Worm (Caenorhabditis elegans) whole organism, L3 larva: ENCODE measurements around the gene F58F12.3.

Experiments
- R02D3.7 ChIP-seq: fragments of 150-350 bp; optimal IDR thresholded peaks from 2 replicates; lab custom pipeline; 2014; ENCODE audit warnings: missing biosample characterization, missing genetic modification characterization
- ZK546.5 ChIP-seq: sonication (generic microtip); optimal IDR thresholded peaks from 2 replicates; lab custom pipeline; 2017; ENCODE audit warnings: missing biosample characterization, missing genetic modification characterization
- ama-1 ChIP-seq: fragments of 150-350 bp; optimal IDR thresholded peaks from 2 replicates; lab custom pipeline; 2018
- ceh-16 ChIP-seq: sonication (generic microtip); optimal IDR thresholded peaks from 2 replicates; lab custom pipeline; 2017; ENCODE audit warnings: missing biosample characterization, missing genetic modification characterization
- ceh-28 ChIP-seq: fragments of 150-350 bp; optimal IDR thresholded peaks from 2 replicates; lab custom pipeline; 2014; ENCODE audit warnings: missing biosample characterization, missing genetic modification reagents, missing genetic modification characterization
- ceh-82 ChIP-seq: fragments of 150-350 bp; optimal IDR thresholded peaks from 2 replicates; lab custom pipeline; 2014; ENCODE audit warnings: missing biosample characterization, missing genetic modification characterization
- ceh-9 ChIP-seq: sonication (generic microtip); optimal IDR thresholded peaks from 2 replicates; lab custom pipeline; 2018; ENCODE audit warnings: missing biosample characterization, missing genetic modification characterization
- egl-27 ChIP-seq: sonication (generic microtip); optimal IDR thresholded peaks from 4 replicates; lab custom pipeline; 2017; ENCODE audit warnings: missing biosample characterization, missing genetic modification reagents, missing genetic modification characterization
- egl-5 ChIP-seq: fragments of 150-350 bp; optimal IDR thresholded peaks from 2 replicates; lab custom pipeline; 2017; ENCODE audit warnings: missing biosample characterization, missing genetic modification reagents, missing genetic modification characterization, inconsistent platforms
- elt-2 ChIP-seq: sonication (generic microtip); optimal IDR thresholded peaks from 2 replicates; lab custom pipeline; 2016; ENCODE audit warnings: missing genetic modification reagents, mild to moderate bottlenecking, missing genetic modification characterization, missing compliant biosample characterization
- elt-3 ChIP-seq, 3 experiments: fragments of 150-350 bp in 1 of 3; sonication (generic microtip) in 2 of 3; optimal IDR thresholded peaks; 2 replicates in 2 of 3; 4 replicates in 1 of 3; lab custom pipeline; 2014 to 2017; ENCODE audit warnings: missing biosample characterization in 3 of 3, missing genetic modification characterization in 3 of 3
- fkh-10 ChIP-seq: sonication (generic microtip); optimal IDR thresholded peaks from 2 replicates; lab custom pipeline; 2017; ENCODE audit warnings: missing biosample characterization, missing genetic modification reagents, missing genetic modification characterization
- fkh-2 ChIP-seq: fragments of 150-350 bp; optimal IDR thresholded peaks from 2 replicates; lab custom pipeline; 2014; ENCODE audit warnings: missing biosample characterization, missing genetic modification reagents, missing genetic modification characterization
- fos-1 ChIP-seq: fragments of 150-350 bp; optimal IDR thresholded peaks from 2 replicates; lab custom pipeline; 2014; ENCODE audit warnings: missing biosample characterization, missing genetic modification characterization
- hmg-11 ChIP-seq: sonication (generic microtip); optimal IDR thresholded peaks from 2 replicates; lab custom pipeline; 2016; ENCODE audit warnings: missing genetic modification characterization, missing compliant biosample characterization
- jun-1 ChIP-seq: fragments of 150-350 bp; optimal IDR thresholded peaks from 2 replicates; lab custom pipeline; 2014; ENCODE audit warnings: missing biosample characterization, missing genetic modification reagents, missing genetic modification characterization
- lin-15B ChIP-seq: fragments of 150-350 bp; optimal IDR thresholded peaks from 2 replicates; lab custom pipeline; 2014; ENCODE audit warnings: missing biosample characterization, missing genetic modification characterization
- lin-39 ChIP-seq: fragments of 150-350 bp; optimal IDR thresholded peaks from 2 replicates; lab custom pipeline; 2018; ENCODE audit warnings: missing biosample characterization, missing genetic modification reagents, missing genetic modification characterization
- lsy-12 ChIP-seq: sonication (generic microtip); optimal IDR thresholded peaks from 2 replicates; lab custom pipeline; 2016; ENCODE audit warnings: mild to moderate bottlenecking, missing genetic modification characterization, missing compliant biosample characterization
- mdl-1 ChIP-seq: fragments of 150-350 bp; optimal IDR thresholded peaks from 2 replicates; lab custom pipeline; 2014; ENCODE audit warnings: missing biosample characterization, missing genetic modification characterization
- mml-1 ChIP-seq: fragments of 150-350 bp; sonication (generic microtip); optimal IDR thresholded peaks from 3 replicates; lab custom pipeline; 2014; ENCODE audit warnings: missing biosample characterization, missing genetic modification characterization
- nfya-1 ChIP-seq: sonication (generic microtip); optimal IDR thresholded peaks from 2 replicates; lab custom pipeline; 2017; ENCODE audit warnings: missing genetic modification characterization, mild to moderate bottlenecking, missing compliant biosample characterization, antibody characterized with exemption, moderate library complexity; ENCODE audit not compliant: insufficient read depth
- nhr-11 ChIP-seq: fragments of 150-350 bp; optimal IDR thresholded peaks from 2 replicates; lab custom pipeline; 2014; ENCODE audit warnings: missing biosample characterization, missing genetic modification characterization
- nhr-12 ChIP-seq: fragments of 150-350 bp; optimal IDR thresholded peaks from 2 replicates; lab custom pipeline; 2014; ENCODE audit warnings: missing biosample characterization, missing genetic modification characterization
- nhr-23 ChIP-seq: fragments of 150-350 bp; optimal IDR thresholded peaks from 2 replicates; lab custom pipeline; 2014; ENCODE audit warnings: missing biosample characterization, missing genetic modification reagents, missing genetic modification characterization
- nhr-237 ChIP-seq: fragments of 150-350 bp; optimal IDR thresholded peaks from 2 replicates; lab custom pipeline; 2014; ENCODE audit warnings: missing biosample characterization, missing genetic modification characterization
- nhr-25 ChIP-seq: sonication (generic microtip); optimal IDR thresholded peaks from 2 replicates; lab custom pipeline; 2017; ENCODE audit warnings: missing biosample characterization, missing genetic modification characterization
- nhr-28 ChIP-seq: fragments of 150-350 bp; optimal IDR thresholded peaks from 2 replicates; lab custom pipeline; 2014; ENCODE audit warnings: missing biosample characterization, missing genetic modification characterization
- nhr-43 ChIP-seq: sonication (generic microtip); optimal IDR thresholded peaks from 2 replicates; lab custom pipeline; 2016; ENCODE audit warnings: mild to moderate bottlenecking, missing genetic modification characterization, missing compliant biosample characterization; ENCODE audit not compliant: poor library complexity, severe bottlenecking
- nhr-67 ChIP-seq: fragments of 150-350 bp; optimal IDR thresholded peaks from 2 replicates; lab custom pipeline; 2014; ENCODE audit warnings: missing biosample characterization, missing genetic modification characterization
- nhr-76 ChIP-seq: fragments of 150-350 bp; sonication (generic microtip); optimal IDR thresholded peaks from 5 replicates; lab custom pipeline; 2014; ENCODE audit warnings: missing biosample characterization, missing genetic modification characterization
- nhr-77 ChIP-seq: fragments of 150-350 bp; optimal IDR thresholded peaks from 2 replicates; lab custom pipeline; 2014; ENCODE audit warnings: missing biosample characterization, missing genetic modification characterization
- pha-4 ChIP-seq: fragments of 150-350 bp; optimal IDR thresholded peaks from 2 replicates; lab custom pipeline; 2014; ENCODE audit warnings: missing biosample characterization, missing genetic modification reagents, missing genetic modification characterization
- pqm-1 ChIP-seq: fragments of 150-350 bp; optimal IDR thresholded peaks from 2 replicates; lab custom pipeline; 2017; ENCODE audit warnings: missing biosample characterization, missing genetic modification characterization, inconsistent platforms
- sea-2 ChIP-seq: fragments of 150-350 bp; sonication (generic microtip); optimal IDR thresholded peaks from 4 replicates; lab custom pipeline; 2014; ENCODE audit warnings: missing biosample characterization, missing genetic modification reagents, missing genetic modification characterization
- skn-1 ChIP-seq: fragments of 150-350 bp; optimal IDR thresholded peaks from 2 replicates; lab custom pipeline; 2014; ENCODE audit warnings: missing biosample characterization, missing genetic modification characterization
- snpc-4 ChIP-seq: fragments of 150-350 bp; optimal IDR thresholded peaks from 2 replicates; lab custom pipeline; 2014; ENCODE audit warnings: missing biosample characterization, missing genetic modification characterization
- tbx-2 ChIP-seq: sonication (generic microtip); optimal IDR thresholded peaks from 2 replicates; lab custom pipeline; 2016; ENCODE audit warnings: mild to moderate bottlenecking, missing genetic modification characterization, missing compliant biosample characterization
- unc-39 ChIP-seq: sonication (generic microtip); optimal IDR thresholded peaks from 4 replicates; lab custom pipeline; 2017; ENCODE audit warnings: missing biosample characterization, missing genetic modification characterization
- unc-62 ChIP-seq: fragments of 150-350 bp; sonication (generic microtip); optimal IDR thresholded peaks from 4 replicates; lab custom pipeline; 2014; ENCODE audit warnings: missing biosample characterization, missing genetic modification reagents, missing genetic modification characterization
- zag-1 ChIP-seq: fragments of 150-350 bp; optimal IDR thresholded peaks from 2 replicates; lab custom pipeline; 2014; ENCODE audit warnings: missing biosample characterization, missing genetic modification characterization
- ztf-11 ChIP-seq: fragments of 150-350 bp; optimal IDR thresholded peaks from 2 replicates; lab custom pipeline; 2014; ENCODE audit warnings: missing biosample characterization, missing genetic modification characterization

Gene F58F12.3

DNA sequence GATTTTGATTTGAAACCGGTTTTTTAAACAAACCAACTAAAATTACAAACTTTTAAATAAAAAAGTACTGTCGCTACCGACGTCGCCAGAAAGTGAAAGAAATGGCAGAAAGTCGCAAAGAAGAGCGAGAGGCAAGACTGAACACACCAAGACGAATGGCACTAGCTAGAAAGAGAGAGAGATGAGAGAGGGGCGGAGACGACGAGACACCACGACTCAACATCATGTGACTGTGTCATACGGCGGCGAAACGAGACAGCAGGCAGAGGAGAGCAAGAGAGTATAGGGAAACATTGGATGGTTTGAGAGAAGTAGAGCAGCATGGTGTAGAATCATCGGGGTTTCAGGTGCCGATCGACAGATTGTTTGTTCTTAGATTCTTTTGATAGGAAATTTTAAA, 42.7 kb downstream of the F58F12.3 start (continued):
- TF ChIP-seq ztf-11 (tag; lab: Kevin White, UChicago) (no peak), elt-2 (tag; lab: Kevin White, UChicago) (peak; percentile 87), fkh-10 (GFP tag; lab: Kevin White, UChicago) (peak; percentile 53), lin-15B (tag; lab: Kevin White, UChicago) (peak; percentile 83), elt-3 (tag; optimal IDR thresholded peaks at IDR 0.05; lab: Kevin White, UChicago) (no peak), lsy-12 (tag; lab: Kevin White, UChicago) (peak; percentile 79), ceh-82 (tag; lab: Kevin White, UChicago) (no peak), skn-1 (peak; percentile 89), nhr-25 (tag; lab: Kevin White, UChicago) (peak; percentile 98), jun-1 (tag; lab: Kevin White, UChicago) (peak; percentile 94), nhr-11 (tag; lab: Kevin White, UChicago) (peak; percentile 81)
- TF ChIP-seq, all 47 proteins: peak for 25

- TF ChIP-seq fos-1 (tag; lab: Kevin White, UChicago) = no peak
- TF ChIP-seq nhr-67 (tag; lab: Kevin White, UChicago) = no peak
- peak; percentile 70 for TF ChIP-seq jun-1 (tag; lab: Kevin White, UChicago)
- TF ChIP-seq snpc-4 (tag; lab: Kevin White, UChicago) = peak; percentile 4
- TF ChIP-seq unc-39 (tag; lab: Kevin White, UChicago) = no peak
- TF ChIP-seq ztf-11 (tag; lab: Kevin White, UChicago) = no peak
- peak; percentile 29 for TF ChIP-seq egl-5 (tag; lab: Kevin White, UChicago)
- TF ChIP-seq nfya-1 = peak; percentile 73
- TF ChIP-seq fkh-2 (tag; lab: Kevin White, UChicago) = no peak
- no peak for TF ChIP-seq elt-3 (tag; optimal IDR thresholded peaks at IDR 0.05; lab: Kevin White, UChicago)
- TF ChIP-seq hmg-11 = no peak
- peak; percentile 63 for TF ChIP-seq nhr-43 (tag; lab: Kevin White, UChicago)
- TF ChIP-seq skn-1 = no peak
- peak; percentile 40 for TF ChIP-seq lin-39 (tag; lab: Kevin White, UChicago)
- peak; percentile 74 for TF ChIP-seq ceh-28
- peak; percentile 60 for TF ChIP-seq lsy-12 (tag; lab: Kevin White, UChicago)
- no peak for TF ChIP-seq nhr-12
- no peak for TF ChIP-seq nhr-77 (tag; lab: Kevin White, UChicago)
- TF ChIP-seq lin-15B (tag; lab: Kevin White, UChicago) = peak; percentile 30
- TF ChIP-seq nhr-25 (tag; lab: Kevin White, UChicago) = peak; percentile 83
- TF ChIP-seq nhr-23 (tag; lab: Kevin White, UChicago) = peak; percentile 9
- peak; percentile 71 for TF ChIP-seq pha-4 (tag; lab: Kevin White, UChicago)
- no peak for TF ChIP-seq ZK546.5 (tag; lab: Kevin White, UChicago)
- TF ChIP-seq mdl-1 (tag; lab: Kevin White, UChicago) = peak; percentile 10
- TF ChIP-seq ama-1 (lab: Kevin White, UChicago) = peak; percentile 98
Observed at ce11 chrII:6347341-6348118, 43.6 kb downstream of the F58F12.3 start, which contains the start of gene lgg-1. Gene lgg-1 (minus strand): TSS chrII:6347719.

DNA sequence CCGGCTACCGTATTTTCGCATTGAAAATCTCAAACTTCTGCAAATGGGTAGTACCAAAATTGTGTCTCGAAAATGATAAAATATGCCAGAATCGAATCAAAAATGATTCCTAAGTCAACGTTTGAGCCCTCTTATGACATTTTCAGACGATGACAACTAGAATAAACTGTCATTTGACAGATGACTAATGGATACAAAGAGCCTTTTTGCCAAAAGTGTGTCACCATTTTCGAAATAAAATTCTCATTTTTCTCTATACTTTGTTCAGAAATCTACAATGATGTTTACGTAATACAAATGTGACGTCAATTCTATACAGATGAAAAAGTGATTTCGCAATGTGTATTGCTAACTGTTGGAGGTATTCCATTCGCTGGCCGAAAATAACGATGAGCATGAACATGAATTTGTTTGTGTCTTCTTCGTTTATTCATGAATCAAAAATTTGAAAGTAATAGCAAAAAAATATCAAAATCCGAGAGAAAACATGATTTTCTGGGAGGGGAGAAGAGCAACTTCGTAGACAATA, 44.5 kb downstream of the F58F12.3 start:
- TF ChIP-seq elt-3 (tag; optimal IDR thresholded peaks at IDR 0.05; lab: Kevin White, UChicago) (peak in 1 of 3 experiments; percentile 38), nhr-77 (tag; lab: Kevin White, UChicago) (no peak), R02D3.7 (tag; lab: Kevin White, UChicago) (peak; percentile 46), mml-1 (no peak), elt-2 (tag; lab: Kevin White, UChicago) (peak; percentile 61), fkh-2 (tag; lab: Kevin White, UChicago) (no peak), egl-5 (tag; lab: Kevin White, UChicago) (peak; percentile 24), ztf-11 (tag; lab: Kevin White, UChicago) (no peak), nhr-12 (no peak), ZK546.5 (tag; lab: Kevin White, UChicago) (no peak), fos-1 (tag; lab: Kevin White, UChicago) (peak; percentile 12), ceh-28 (peak; percentile 0), sea-2 (GFP tag; lab: Kevin White, UChicago) (no peak), nhr-28 (tag; lab: Kevin White, UChicago) (peak; percentile 30), jun-1 (tag; lab: Kevin White, UChicago) (peak; percentile 74), tbx-2 (peak; percentile 71), zag-1 (tag; lab: Kevin White, UChicago) (no peak), ceh-9 (tag; lab: Kevin White, UChicago) (no peak), fkh-10 (GFP tag; lab: Kevin White, UChicago) (no peak), hmg-11 (peak; percentile 17), pqm-1 (tag; lab: Kevin White, UChicago) (peak; percentile 38), egl-27 (tag; lab: Kevin White, UChicago) (no peak), nhr-237 (tag; lab: Kevin White, UChicago) (no peak), lin-39 (tag; lab: Kevin White, UChicago) (peak; percentile 1), skn-1 (peak; percentile 79), ama-1 (lab: Kevin White, UChicago) (peak; percentile 97), nfya-1 (peak; percentile 66), nhr-76 (tag; lab: Kevin White, UChicago) (no peak), snpc-4 (tag; lab: Kevin White, UChicago) (no peak), nhr-25 (tag; lab: Kevin White, UChicago) (peak; percentile 85), ceh-16 (tag; lab: Kevin White, UChicago) (no peak), nhr-67 (tag; lab: Kevin White, UChicago) (no peak), unc-62 (no peak), nhr-23 (tag; lab: Kevin White, UChicago) (peak; percentile 89)
